Fruit fly (Drosophila melanogaster) whole organism, embryonic: ENCODE results near the gene jet.

Source experiments
- Ada2b ChIP-seq: fragments of 200-800 bp; sonication (Bioruptor generic); IDR thresholded peaks from 2 replicates; pipeline ENCODE4 v1.3.6; 2022; ENCODE audit warnings: missing biosample characterization, missing genetic modification characterization
- Asciz ChIP-seq: fragments of 200-800 bp; sonication (Bioruptor generic); optimal IDR thresholded peaks from 2 replicates; lab custom pipeline; 2017; ENCODE audit warnings: missing biosample characterization, mild to moderate bottlenecking, missing genetic modification characterization, missing genetic modification reagents
- C15 ChIP-seq: fragments of 200-800 bp; sonication (Bioruptor generic); IDR thresholded peaks from 3 replicates; pipeline ENCODE4 v1.3.6; 2022; ENCODE audit warnings: missing biosample characterization, missing genetic modification characterization
- CG10209 ChIP-seq: fragments of 200-800 bp; sonication (Bioruptor generic); optimal IDR thresholded peaks from 3 replicates; lab custom pipeline; 2017; ENCODE audit warnings: missing biosample characterization, mild to moderate bottlenecking, missing genetic modification characterization, missing genetic modification reagents
- CG11696 ChIP-seq: fragments of 200-800 bp; sonication (Bioruptor generic); IDR thresholded peaks from 2 replicates; pipeline ENCODE4 v1.3.6; 2022; ENCODE audit warnings: missing biosample characterization, missing genetic modification characterization
- CG12659 ChIP-seq: fragments of 200-800 bp; sonication (Bioruptor generic); optimal IDR thresholded peaks from 3 replicates; lab custom pipeline; 2017; ENCODE audit warnings: mild to moderate bottlenecking, missing biosample characterization, missing genetic modification reagents, missing genetic modification characterization
- CG12942 ChIP-seq: fragments of 200-800 bp; sonication (Bioruptor generic); optimal IDR thresholded peaks from 3 replicates; lab custom pipeline; 2016; ENCODE audit warnings: missing biosample characterization, missing genetic modification characterization
- CG14667 ChIP-seq: fragments of 200-800 bp; sonication (Bioruptor generic); IDR thresholded peaks from 2 replicates; pipeline ENCODE4 v1.3.6; 2022; ENCODE audit warnings: missing biosample characterization, missing genetic modification characterization
- CG14965 ChIP-seq: fragments of 200-800 bp; sonication (Bioruptor generic); optimal IDR thresholded peaks from 2 replicates; lab custom pipeline; 2016; ENCODE audit warnings: missing biosample characterization, missing genetic modification characterization, borderline replicate concordance
- CG15073 ChIP-seq: fragments of 200-800 bp; sonication (Bioruptor generic); optimal IDR thresholded peaks from 2 replicates; lab custom pipeline; 2016; ENCODE audit warnings: missing biosample characterization, missing genetic modification characterization
- CG1529 ChIP-seq: fragments of 200-800 bp; sonication (Bioruptor generic); optimal IDR thresholded peaks from 3 replicates; lab custom pipeline; 2018; ENCODE audit warnings: missing biosample characterization, missing genetic modification characterization
- CG15514 ChIP-seq: fragments of 200-800 bp; sonication (Bioruptor generic); optimal IDR thresholded peaks from 3 replicates; lab custom pipeline; 2017; ENCODE audit warnings: missing biosample characterization, missing genetic modification characterization, mild to moderate bottlenecking, moderate library complexity, missing genetic modification reagents
- CG18011 ChIP-seq: fragments of 200-800 bp; sonication (Bioruptor generic); optimal IDR thresholded peaks from 2 replicates; lab custom pipeline; 2017; ENCODE audit warnings: missing biosample characterization, missing genetic modification characterization, mild to moderate bottlenecking, moderate library complexity, missing genotype
- CG30431 ChIP-seq: fragments of 200-800 bp; sonication (Bioruptor generic); optimal IDR thresholded peaks from 2 replicates; lab custom pipeline; 2017; ENCODE audit warnings: missing biosample characterization, missing genetic modification characterization
- CG9817 ChIP-seq: fragments of 200-800 bp; sonication (Bioruptor generic); optimal IDR thresholded peaks from 2 replicates; lab custom pipeline; 2018; ENCODE audit warnings: missing biosample characterization, mild to moderate bottlenecking, missing genetic modification characterization, moderate library complexity
- CTCF ChIP-seq: fragments of 200-800 bp; sonication (Bioruptor generic); optimal IDR thresholded peaks from 2 replicates; lab custom pipeline; 2017; ENCODE audit warnings: missing biosample characterization, mild to moderate bottlenecking, missing genetic modification characterization, moderate library complexity
- Camta ChIP-seq: fragments of 200-800 bp; sonication (Bioruptor generic); optimal IDR thresholded peaks from 2 replicates; lab custom pipeline; 2016; ENCODE audit warnings: missing biosample characterization, missing genetic modification characterization
- Dad ChIP-seq: fragments of 200-800 bp; sonication (Bioruptor generic); optimal IDR thresholded peaks from 3 replicates; lab custom pipeline; 2016; ENCODE audit warnings: missing biosample characterization, missing genetic modification characterization
- Dll ChIP-seq: fragments of 200-800 bp; sonication (Bioruptor generic); IDR thresholded peaks from 4 replicates; pipeline ENCODE4 v1.3.6; 2022; ENCODE audit warnings: missing biosample characterization, missing genetic modification characterization; ENCODE audit not compliant: partially characterized antibody
- Dref ChIP-seq: fragments of 200-800 bp; sonication (Bioruptor generic); IDR thresholded peaks from 2 replicates; pipeline ENCODE4 v1.3.6; 2022; ENCODE audit warnings: missing biosample characterization, missing genetic modification characterization
- Ets97D ChIP-seq: fragments of 200-800 bp; sonication (Bioruptor generic); optimal IDR thresholded peaks from 3 replicates; lab custom pipeline; 2016; ENCODE audit warnings: missing biosample characterization, missing genetic modification characterization
- H15 ChIP-seq: fragments of 200-800 bp; sonication (Bioruptor generic); IDR thresholded peaks from 3 replicates; pipeline ENCODE4 v1.3.6; 2022; ENCODE audit warnings: missing biosample characterization, missing genetic modification characterization
- HLH4C ChIP-seq: fragments of 200-800 bp; sonication (Bioruptor generic); IDR thresholded peaks from 3 replicates; pipeline ENCODE4 v1.3.6; 2022; ENCODE audit warnings: missing biosample characterization, missing genetic modification characterization; ENCODE audit not compliant: partially characterized antibody
- Hmx ChIP-seq: fragments of 200-800 bp; sonication (Bioruptor generic); optimal IDR thresholded peaks from 2 replicates; lab custom pipeline; 2016; ENCODE audit warnings: missing biosample characterization, missing genetic modification characterization
- Lpt ChIP-seq: fragments of >200 bp; optimal IDR thresholded peaks from 2 replicates; lab custom pipeline; 2018; ENCODE audit warnings: missing biosample characterization, missing genetic modification characterization
- Med ChIP-seq: fragments of 200-800 bp; sonication (Bioruptor generic); peaks from one replicate; lab custom pipeline; 2016; ENCODE audit warnings: missing biosample characterization, missing genetic modification characterization, mild to moderate bottlenecking, inconsistent platforms, moderate library complexity
- Mes4 ChIP-seq: fragments of 200-800 bp; sonication (Bioruptor generic); optimal IDR thresholded peaks from 2 replicates; lab custom pipeline; 2016; ENCODE audit warnings: missing biosample characterization, missing genetic modification characterization
- NK7.1 ChIP-seq: fragments of 200-800 bp; sonication (Bioruptor generic); optimal IDR thresholded peaks from 3 replicates; lab custom pipeline; 2016; ENCODE audit warnings: missing biosample characterization, missing genetic modification characterization
- Neu2 ChIP-seq: fragments of 200-800 bp; sonication (Bioruptor generic); optimal IDR thresholded peaks from 3 replicates; lab custom pipeline; 2016; ENCODE audit warnings: missing biosample characterization, missing genetic modification characterization, borderline replicate concordance
- Nf-YC ChIP-seq: fragments of 200-800 bp; optimal IDR thresholded peaks from 3 replicates; lab custom pipeline; 2019; ENCODE audit warnings: missing biosample characterization, mild to moderate bottlenecking, missing genetic modification characterization, moderate library complexity
- NfI ChIP-seq: fragments of 200-800 bp; sonication (Bioruptor generic); optimal IDR thresholded peaks from 3 replicates; lab custom pipeline; 2018; ENCODE audit warnings: missing biosample characterization, mild to moderate bottlenecking, missing genetic modification characterization, moderate library complexity
- Pdp1 ChIP-seq, 2 experiments: fragments of 200-800 bp; sonication (Bioruptor generic); optimal IDR thresholded peaks; 3 replicates each; lab custom pipeline; 2016; ENCODE audit warnings: missing biosample characterization in 2 of 2, missing genetic modification characterization in 2 of 2, mild to moderate bottlenecking in 1 of 2, moderate library complexity in 1 of 2
- Poxn ChIP-seq: fragments of 200-800 bp; sonication (Bioruptor generic); IDR thresholded peaks from 2 replicates; pipeline ENCODE4 v1.3.6; 2022; ENCODE audit warnings: missing biosample characterization, missing genetic modification characterization
- Ptx1 ChIP-seq: fragments of 200-800 bp; sonication (Bioruptor generic); IDR thresholded peaks from 2 replicates; pipeline ENCODE4 v1.3.6; 2022; ENCODE audit warnings: missing biosample characterization, missing genetic modification characterization
- Sry-δ ChIP-seq: fragments of 200-800 bp; sonication (Bioruptor generic); optimal IDR thresholded peaks from 2 replicates; lab custom pipeline; 2016; ENCODE audit warnings: missing biosample characterization, missing genetic modification characterization
- Xrp1 ChIP-seq: fragments of 200-800 bp; sonication (Bioruptor generic); IDR thresholded peaks from 2 replicates; pipeline ENCODE4 v1.3.6; 2022; ENCODE audit warnings: missing biosample characterization, missing genetic modification characterization
- YL-1 ChIP-seq: fragments of 200-800 bp; sonication (Bioruptor generic); optimal IDR thresholded peaks from 3 replicates; lab custom pipeline; 2017; ENCODE audit warnings: missing biosample characterization, mild to moderate bottlenecking, missing genetic modification characterization
- abd-A ChIP-seq: fragments of 200-800 bp; sonication (Bioruptor generic); optimal IDR thresholded peaks from 3 replicates; lab custom pipeline; 2019; ENCODE audit warnings: missing biosample characterization, mild to moderate bottlenecking, missing genetic modification characterization, moderate library complexity
- bbx ChIP-seq: fragments of 200-800 bp; sonication (Bioruptor generic); IDR thresholded peaks from 2 replicates; pipeline ENCODE4 v1.3.6; 2022; ENCODE audit warnings: missing biosample characterization, missing genetic modification characterization; ENCODE audit not compliant: partially characterized antibody
- chm ChIP-seq: fragments of 200-800 bp; sonication (Bioruptor generic); IDR thresholded peaks from 2 replicates; pipeline ENCODE4 v1.3.6; 2022; ENCODE audit warnings: missing biosample characterization, missing genetic modification characterization
- dpn ChIP-seq, 2 experiments: fragments of 200-800 bp; sonication (Bioruptor generic); optimal IDR thresholded peaks; 3 replicates each; lab custom pipeline; 2016; ENCODE audit warnings: missing biosample characterization in 2 of 2, missing genetic modification characterization in 2 of 2
- gce ChIP-seq: fragments of 200-800 bp; sonication (Bioruptor generic); IDR thresholded peaks from 3 replicates; pipeline ENCODE4 v1.3.6; 2022; ENCODE audit warnings: missing biosample characterization, missing genetic modification characterization
- gem ChIP-seq: fragments of 200-800 bp; sonication (Bioruptor generic); optimal IDR thresholded peaks from 2 replicates; lab custom pipeline; 2019; ENCODE audit warnings: missing biosample characterization, mild to moderate bottlenecking, missing genetic modification characterization, moderate library complexity
- hkb ChIP-seq, 2 experiments: fragments of 200-800 bp in 1 of 2; fragments of >200 bp in 1 of 2; sonication (Bioruptor generic) in 1 of 2; IDR thresholded peaks in 1 of 2; optimal IDR thresholded peaks in 1 of 2; 2 replicates each; pipeline versions ENCODE4 v1.3.6 to Lab custom; 2017 to 2022; ENCODE audit warnings: missing biosample characterization in 1 of 2, missing genetic modification characterization in 1 of 2
- lbe ChIP-seq: fragments of 200-800 bp; sonication (Bioruptor generic); optimal IDR thresholded peaks from 2 replicates; lab custom pipeline; 2016; ENCODE audit warnings: missing biosample characterization, mild to moderate bottlenecking, missing genetic modification characterization
- row ChIP-seq: fragments of 200-800 bp; sonication (Bioruptor generic); IDR thresholded peaks from 3 replicates; pipeline ENCODE4 v1.3.6; 2022; ENCODE audit warnings: missing biosample characterization, missing genetic modification characterization
- sim ChIP-seq: fragments of 200-800 bp; sonication (Bioruptor generic); IDR thresholded peaks from 2 replicates; pipeline ENCODE4 v1.3.6; 2022; ENCODE audit warnings: missing biosample characterization, missing genetic modification characterization
- slbo ChIP-seq: fragments of 200-800 bp; sonication (Bioruptor generic); IDR thresholded peaks from 2 replicates; pipeline ENCODE4 v1.3.6; 2022; ENCODE audit warnings: missing biosample characterization, missing genetic modification characterization
- toy ChIP-seq: fragments of 200-800 bp; sonication (Bioruptor generic); IDR thresholded peaks from 2 replicates; pipeline ENCODE4 v1.3.6; 2022; ENCODE audit warnings: missing biosample characterization, missing genetic modification characterization
- ttk ChIP-seq: fragments of 200-800 bp; sonication (Bioruptor generic); IDR thresholded peaks from 2 replicates; pipeline ENCODE4 v2.1.2; 2022; ENCODE audit warnings: missing biosample characterization, missing genetic modification characterization
- zfh1 ChIP-seq: fragments of 200-800 bp; sonication (Bioruptor generic); IDR thresholded peaks from 3 replicates; pipeline ENCODE4 v1.3.6; 2022; ENCODE audit warnings: missing biosample characterization, missing genetic modification characterization

The jet gene

dm6 chr2L:4945300-4945699 lies 4.3 kb downstream of the jet start, which contains the start of the genes mRpL24 and betaggt-I (continued):
- TF ChIP-seq Asciz (peak; percentile 90), zfh1 (GFP tag; lab: Robert Waterston, UW) (peak; percentile 98), gem (tag; lab: Kevin White, UChicago) (peak; percentile 99), CG15073 (GFP tag; lab: Kevin White, UChicago) (peak; percentile 71), CG12942 (GFP tag; lab: Kevin White, UChicago) (peak; percentile 95), Lpt (GFP tag; lab: Kevin White, UChicago) (no peak), NfI (peak; percentile 97), YL-1 (GFP tag; lab: Kevin White, UChicago) (peak; percentile 95), dpn (GFP tag; optimal IDR thresholded peaks at IDR 0.05; lab: Kevin White, UChicago) (peak; percentile 50 to 95), Dad (GFP tag; lab: Kevin White, UChicago) (peak; percentile 49), row (GFP tag; lab: Robert Waterston, UW) (peak; percentile 99), slbo (peak; percentile 97), Ets97D (GFP tag; lab: Kevin White, UChicago) (peak; percentile 61), Poxn (GFP tag; lab: Robert Waterston, UW) (peak; percentile 86), NK7.1 (peak; percentile 35), Xrp1 (peak; percentile 99), Pdp1 (GFP tag; optimal IDR thresholded peaks at IDR 0.05; lab: Kevin White, UChicago) (peak; percentile 72 to 88), Camta (GFP tag; lab: Kevin White, UChicago) (peak; percentile 68), HLH4C (GFP tag; lab: Robert Waterston, UW) (no peak), CG1529 (GFP tag; lab: Kevin White, UChicago) (peak; percentile 89), Mes4 (GFP tag; lab: Kevin White, UChicago) (peak; percentile 38), Med (peak; percentile 92), CG15514 (GFP tag; lab: Kevin White, UChicago) (peak; percentile 92), Nf-YC (tag; lab: Kevin White, UChicago) (peak; percentile 89), CG11696 (GFP tag; lab: Robert Waterston, UW) (peak; percentile 91), CG10209 (GFP tag; lab: Kevin White, UChicago) (peak; percentile 95), C15 (GFP tag; lab: Robert Waterston, UW) (peak; percentile 70; the same call in 1 of the 3 replicates), gce (GFP tag; lab: Robert Waterston, UW) (peak; percentile 96), CG30431 (GFP tag; lab: Kevin White, UChicago) (peak; percentile 87), toy (GFP tag; lab: Robert Waterston, UW) (peak; percentile 88), abd-A (tag; lab: Kevin White, UChicago) (no peak), CG9817 (peak; percentile 98), Neu2 (no peak), CG14965 (no peak), CG14667 (GFP tag; lab: Robert Waterston, UW) (peak; percentile 93), CG12659 (peak; percentile 98), Ptx1 (GFP tag; lab: Robert Waterston, UW) (peak; percentile 98), bbx (GFP tag; lab: Robert Waterston, UW) (no peak), Dll (GFP tag; lab: Robert Waterston, UW) (0 out of 4 replicates have a peak, but pooled peaks have one; percentile 25), CTCF (GFP tag; lab: Kevin White, UChicago) (no peak), chm (peak; percentile 94), sim (GFP tag; lab: Robert Waterston, UW) (peak; percentile 92), Ada2b (GFP tag; lab: Robert Waterston, UW) (peak; percentile 96), H15 (GFP tag; lab: Robert Waterston, UW) (peak; percentile 96), hkb (optimal IDR thresholded peaks at IDR 0.05; lab: Kevin White, UChicago) (no peak), hkb (GFP tag; IDR thresholded peaks at IDR 0.05; lab: Robert Waterston, UW) (peak; percentile 97), CG18011 (GFP tag; lab: Kevin White, UChicago) (peak; percentile 85), Sry-δ (GFP tag; lab: Kevin White, UChicago) (peak; percentile 33), lbe (GFP tag; lab: Kevin White, UChicago) (peak; percentile 95), Hmx (GFP tag; lab: Kevin White, UChicago) (peak; percentile 80), ttk (peak; percentile 98), Dref (GFP tag; lab: Robert Waterston, UW) (peak; percentile 40)
